Worm (Caenorhabditis elegans) whole organism, mixed stage, embryonic: ENCODE data around the gene srh-89.

Experiments used
- cnd-1 ChIP-seq: fragments of 200-800 bp; sonication (Bioruptor generic); optimal IDR thresholded peaks from 2 replicates; lab custom pipeline; 2018; ENCODE audit warnings: mild to moderate bottlenecking, missing genetic modification characterization, missing compliant biosample characterization
- ham-2 ChIP-seq: fragments of 200-800 bp; sonication (Bioruptor generic); optimal IDR thresholded peaks from 2 replicates; lab custom pipeline; 2018; ENCODE audit warnings: mild to moderate bottlenecking, missing genetic modification characterization, missing compliant biosample characterization
- ztf-11 ChIP-seq: fragments of 150-350 bp; optimal IDR thresholded peaks from 2 replicates; lab custom pipeline; 2014; ENCODE audit warnings: missing biosample characterization, missing genetic modification characterization

DNA sequence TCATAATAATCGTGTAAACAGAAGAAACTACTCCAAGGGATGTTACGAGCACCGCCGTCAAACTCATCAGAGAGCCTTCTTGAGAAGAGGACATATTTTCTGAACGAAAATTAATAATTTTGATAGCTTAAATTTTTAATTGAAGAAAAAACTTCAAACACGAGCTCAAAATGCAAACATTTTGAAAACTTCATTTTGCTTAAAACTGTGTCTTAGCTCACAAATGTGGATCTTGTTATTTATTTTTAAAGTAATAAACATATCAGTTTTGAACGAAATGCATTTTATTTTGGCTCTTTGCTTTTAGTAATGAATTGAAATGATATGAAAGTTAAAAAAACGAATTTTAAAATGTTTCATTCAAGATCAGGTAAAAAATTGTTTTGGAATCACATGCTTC lies 22.9 kb upstream of the srh-89 start, which contains the start of gene srbc-7:
- no peak for TF ChIP-seq ztf-11 (tag; lab: Kevin White, UChicago)
- no peak for TF ChIP-seq ham-2 (GFP tag; lab: Kevin White, UChicago)
- no peak for TF ChIP-seq cnd-1 (tag; lab: Kevin White, UChicago)
